Worm (Caenorhabditis elegans) whole organism, young adult: ENCODE measurements around the gene lmbr-1.

Experiments used
- B0336.3 ChIP-seq: fragments of 200-800 bp; sonication (Bioruptor generic); IDR thresholded peaks from 2 replicates; pipeline ENCODE4 v1.3.6; 2022; ENCODE audit warnings: missing genetic modification characterization, missing compliant biosample characterization
- F57C9.4 ChIP-seq: sonication (generic microtip); optimal IDR thresholded peaks from 2 replicates; lab custom pipeline; 2017; ENCODE audit warnings: mild to moderate bottlenecking, missing genetic modification characterization, missing compliant biosample characterization
- ceh-79 ChIP-seq: sonication (generic microtip); optimal IDR thresholded peaks from 2 replicates; lab custom pipeline; 2017; ENCODE audit warnings: mild to moderate bottlenecking, missing genetic modification characterization, missing compliant biosample characterization
- dox-1 ChIP-seq: fragments of 200-800 bp; sonication (Bioruptor generic); IDR thresholded peaks from 2 replicates; pipeline ENCODE4 v1.3.6; 2022; ENCODE audit warnings: missing genetic modification reagents, missing genetic modification characterization, missing compliant biosample characterization
- ekl-4 ChIP-seq: fragments of 200-800 bp; sonication (Bioruptor generic); IDR thresholded peaks from 2 replicates; pipeline ENCODE4 v1.3.6; 2022; ENCODE audit warnings: missing genetic modification reagents, missing genetic modification characterization, missing compliant biosample characterization
- him-1 ChIP-seq: sonication (generic microtip); optimal IDR thresholded peaks from 2 replicates; lab custom pipeline; 2016; ENCODE audit warnings: missing genotype, missing genetic modification reagents, missing genetic modification characterization, missing compliant biosample characterization
- lin-54 ChIP-seq: fragments of 200-800 bp; sonication (Bioruptor generic); optimal IDR thresholded peaks from 2 replicates; lab custom pipeline; 2018; ENCODE audit warnings: mild to moderate bottlenecking, missing genetic modification characterization, missing compliant biosample characterization
- madf-10 ChIP-seq: sonication (generic microtip); optimal IDR thresholded peaks from 2 replicates; lab custom pipeline; 2016; ENCODE audit warnings: mild to moderate bottlenecking, missing genetic modification characterization, missing compliant biosample characterization
- madf-6 ChIP-seq: fragments of 200-800 bp; sonication (Bioruptor generic); IDR thresholded peaks from 2 replicates; pipeline ENCODE4 v1.3.6; 2022; ENCODE audit warnings: missing genetic modification reagents, missing genetic modification characterization, missing compliant biosample characterization
- mes-4 ChIP-seq: sonication (generic microtip); optimal IDR thresholded peaks from 2 replicates; lab custom pipeline; 2016; ENCODE audit warnings: missing genotype, missing genetic modification characterization, missing compliant biosample characterization
- pbrm-1 ChIP-seq: fragments of 200-800 bp; sonication (Bioruptor generic); IDR thresholded peaks from 2 replicates; pipeline ENCODE4 v1.3.6; 2022; ENCODE audit warnings: missing genetic modification reagents, missing genetic modification characterization, missing compliant biosample characterization
- repo-1 ChIP-seq: sonication (generic microtip); optimal IDR thresholded peaks from 2 replicates; lab custom pipeline; 2017; ENCODE audit warnings: mild to moderate bottlenecking, missing genetic modification characterization, missing compliant biosample characterization
- snpc-1.3 ChIP-seq: sonication (generic microtip); optimal IDR thresholded peaks from 2 replicates; lab custom pipeline; 2017; ENCODE audit warnings: missing genetic modification characterization, mild to moderate bottlenecking, missing compliant biosample characterization, antibody characterized with exemption, moderate library complexity, missing genotype, missing genetic modification reagents; ENCODE audit not compliant: insufficient read depth
- snpc-4 ChIP-seq, 5 experiments: fragments of 150-350 bp in 1 of 5; sonication (generic microtip) in 4 of 5; optimal IDR thresholded peaks; 2 replicates each; lab custom pipeline; 2014 to 2018; ENCODE audit warnings: missing genetic modification characterization in 5 of 5, missing biosample characterization in 3 of 5, antibody characterized with exemption in 2 of 5, mild to moderate bottlenecking in 2 of 5, missing compliant biosample characterization in 2 of 5, missing genotype in 2 of 5, moderate library complexity in 2 of 5, missing genetic modification reagents in 1 of 5

- TF ChIP-seq madf-6 (GFP tag; lab: Robert Waterston, UW) (no peak), ceh-79 (tag; lab: Kevin White, UChicago) (no peak), madf-10 (tag; lab: Kevin White, UChicago) (no peak), him-1 (no peak), ekl-4 (GFP tag; lab: Robert Waterston, UW) (no peak), mes-4 (tag; lab: Kevin White, UChicago) (no peak), snpc-4 (GFP tag; optimal IDR thresholded peaks at IDR 0.05; lab: Kevin White, UChicago) (no peak), snpc-4 (tag; optimal IDR thresholded peaks at IDR 0.05; lab: Kevin White, UChicago) (no peak), dox-1 (GFP tag; lab: Robert Waterston, UW) (no peak), B0336.3 (GFP tag; lab: Robert Waterston, UW) (no peak), pbrm-1 (GFP tag; lab: Robert Waterston, UW) (no peak), repo-1 (no peak), snpc-1.3 (tag; lab: Kevin White, UChicago) (no peak), F57C9.4 (tag; lab: Kevin White, UChicago) (no peak), lin-54 (GFP tag; lab: Kevin White, UChicago) (no peak)
Observed at ce11 chrIII:8392307-8392706, 20.3 kb downstream of the lmbr-1 start.
